Fruit fly (Drosophila melanogaster): ENCODE measurements around the gene CG13891.

- TF ChIP-seq psq (optimal IDR thresholded peaks at IDR 0.05): no peak
- no peak for TF ChIP-seq h (optimal IDR thresholded peaks at IDR 0.05)
- TF ChIP-seq Sin3A (optimal IDR thresholded peaks at IDR 0.05): no peak
These were observed 31.7 kb upstream of the CG13891 start for dm6 chr3L:465433-465832.

Measured in Kc167 (cell line).